Fruit fly (Drosophila melanogaster) Kc167 (cell line): ENCODE measurements around the gene IM33.

ENCODE experiments used
- Myc ChIP-seq: fragments of >200 bp; optimal IDR thresholded peaks from 2 replicates; lab custom pipeline; 2017; ENCODE audit warnings: missing external identifiers
- Sin3A ChIP-seq: fragments of >200 bp; optimal IDR thresholded peaks from 2 replicates; lab custom pipeline; 2018; ENCODE audit warnings: missing external identifiers
- h ChIP-seq: fragments of >200 bp; optimal IDR thresholded peaks from 3 replicates; lab custom pipeline; 2018; ENCODE audit warnings: missing external identifiers
- insv ChIP-seq: fragments of >200 bp; optimal IDR thresholded peaks from 3 replicates; lab custom pipeline; 2018; ENCODE audit warnings: missing external identifiers
- psq ChIP-seq: fragments of >200 bp; optimal IDR thresholded peaks from 2 replicates; lab custom pipeline; 2017; ENCODE audit warnings: missing external identifiers
- ttk ChIP-seq: sonication (Bioruptor generic); optimal IDR thresholded peaks from 2 replicates; lab custom pipeline; 2017; ENCODE audit warnings: missing external identifiers

The IM33 gene

DNA sequence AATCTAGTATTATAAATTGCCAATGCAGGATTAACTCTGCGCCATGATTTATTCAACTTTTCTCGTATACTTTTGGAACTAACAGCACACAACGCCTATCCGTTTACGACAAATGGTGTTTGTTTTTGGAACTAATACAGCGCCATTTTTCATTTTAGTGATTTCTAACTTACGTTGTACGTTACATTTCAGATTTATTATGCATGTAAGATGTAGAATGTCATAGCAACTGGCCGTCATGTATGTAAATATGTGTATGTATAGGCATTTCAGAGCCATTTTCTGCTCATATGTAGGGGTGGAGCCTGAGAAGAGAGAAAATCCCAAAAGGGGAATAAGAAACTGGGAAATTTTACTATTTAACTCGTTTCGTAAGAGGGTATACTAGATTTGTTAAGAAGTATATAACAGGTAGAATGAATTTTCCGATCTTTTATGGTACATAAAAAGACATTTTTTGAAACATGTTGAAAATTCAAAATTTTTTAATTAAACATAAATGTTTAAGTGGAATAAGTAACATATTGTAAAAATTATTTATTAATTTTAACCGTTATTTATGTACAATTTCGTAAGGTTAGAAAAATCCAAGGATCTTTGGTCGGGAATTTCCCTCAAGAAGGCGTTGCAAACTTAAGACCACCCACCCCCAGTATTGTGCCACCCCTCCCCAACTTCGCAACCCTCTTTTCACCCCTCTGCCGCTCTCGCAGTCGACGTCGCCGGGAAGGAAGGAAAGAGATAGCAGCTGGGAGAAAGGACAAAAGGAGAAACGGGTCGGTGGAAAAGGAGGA lies 38.9 kb downstream of the IM33 start:
- TF ChIP-seq Sin3A (lab: Kevin White, UChicago) (no peak), Myc (lab: Kevin White, UChicago) (no peak), psq (lab: Kevin White, UChicago) (no peak), ttk (lab: Kevin White, UChicago) (no peak), h (lab: Kevin White, UChicago) (no peak), insv (lab: Kevin White, UChicago) (no peak)

DNA sequence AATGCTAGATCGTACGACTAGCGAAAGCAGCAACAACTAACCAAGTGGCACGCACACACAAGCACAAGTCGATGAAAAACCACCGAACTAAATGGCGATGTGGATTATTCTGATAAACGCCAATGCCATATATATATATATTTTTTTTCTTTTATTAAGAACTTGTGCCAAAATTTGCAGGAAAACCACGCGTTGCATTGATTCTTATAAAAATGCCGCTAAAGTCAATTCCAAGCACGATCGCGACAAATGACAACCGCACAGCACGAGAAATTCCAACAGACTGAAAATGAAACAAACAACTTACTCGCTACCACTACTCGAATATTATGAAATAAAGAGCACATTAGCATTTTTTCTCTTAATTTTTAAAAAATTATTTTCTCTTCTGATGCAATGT lies 39.8 kb downstream of the IM33 start, which contains the start of gene for:
TSS of gene for (minus strand) at position 287 of the 400 bp plus-strand sequence.
- no peak for TF ChIP-seq Sin3A (lab: Kevin White, UChicago)
- no peak for TF ChIP-seq Myc (lab: Kevin White, UChicago)
- TF ChIP-seq ttk (lab: Kevin White, UChicago) = no peak
- TF ChIP-seq insv (lab: Kevin White, UChicago) = no peak

DNA sequence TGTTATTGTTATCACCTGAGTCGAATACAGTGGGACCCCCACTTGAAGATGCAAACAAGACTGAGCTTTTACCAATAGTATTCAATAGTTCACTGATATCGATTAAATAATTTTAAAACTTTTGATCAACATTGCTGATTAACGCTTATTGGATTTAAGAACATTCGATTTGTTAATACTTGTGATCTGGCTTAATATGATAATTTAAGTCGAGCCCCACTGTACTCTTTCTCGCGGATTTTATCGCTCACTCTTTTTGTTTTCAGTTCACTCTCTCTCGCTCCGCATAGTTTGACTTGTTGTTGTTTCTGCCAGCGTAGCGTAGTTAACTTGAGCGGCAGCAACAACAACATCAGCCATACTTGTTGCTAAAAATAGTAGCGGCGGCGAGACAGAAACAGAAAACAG lies 40.8 kb downstream of the IM33 start:
- no peak for TF ChIP-seq Sin3A (lab: Kevin White, UChicago)
- TF ChIP-seq Myc (lab: Kevin White, UChicago) = no peak
- TF ChIP-seq h (lab: Kevin White, UChicago) = no peak

DNA sequence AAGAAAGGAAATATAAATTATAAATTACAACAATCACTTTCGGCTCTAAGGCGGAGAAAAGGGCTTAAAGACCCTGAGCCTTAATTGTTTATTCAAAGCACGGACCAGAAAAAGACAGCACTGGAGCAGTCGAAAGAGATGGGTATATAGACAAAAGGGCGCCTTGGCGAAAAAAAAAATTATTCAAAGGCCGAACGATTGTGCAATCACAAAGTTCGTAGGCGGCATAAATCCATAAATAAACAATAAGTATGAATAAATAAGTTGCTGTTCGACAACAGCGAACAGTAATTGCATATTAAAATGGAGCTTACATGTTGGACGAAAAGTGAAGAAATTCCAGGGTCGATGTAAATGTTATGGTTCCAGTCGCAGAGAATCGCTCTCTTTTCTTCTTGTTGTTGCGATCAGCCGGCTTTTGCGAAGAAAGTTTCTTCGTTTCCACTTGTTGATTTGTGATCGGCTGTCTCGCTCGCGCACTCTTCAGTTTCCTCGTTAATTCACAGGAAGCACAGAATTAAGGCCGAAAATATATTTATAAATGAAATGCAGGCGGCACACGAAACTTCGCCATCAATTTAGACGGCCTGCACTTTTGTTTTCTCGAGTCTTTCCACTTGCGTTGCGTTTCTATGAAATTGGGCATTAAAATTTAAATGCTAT lies 41.4 kb downstream of the IM33 start:
- no peak for TF ChIP-seq ttk (lab: Kevin White, UChicago)
- TF ChIP-seq Sin3A (lab: Kevin White, UChicago) = no peak
- no peak for TF ChIP-seq Myc (lab: Kevin White, UChicago)
- no peak for TF ChIP-seq psq (lab: Kevin White, UChicago)
- TF ChIP-seq h (lab: Kevin White, UChicago) = no peak
- TF ChIP-seq insv (lab: Kevin White, UChicago) = no peak

DNA sequence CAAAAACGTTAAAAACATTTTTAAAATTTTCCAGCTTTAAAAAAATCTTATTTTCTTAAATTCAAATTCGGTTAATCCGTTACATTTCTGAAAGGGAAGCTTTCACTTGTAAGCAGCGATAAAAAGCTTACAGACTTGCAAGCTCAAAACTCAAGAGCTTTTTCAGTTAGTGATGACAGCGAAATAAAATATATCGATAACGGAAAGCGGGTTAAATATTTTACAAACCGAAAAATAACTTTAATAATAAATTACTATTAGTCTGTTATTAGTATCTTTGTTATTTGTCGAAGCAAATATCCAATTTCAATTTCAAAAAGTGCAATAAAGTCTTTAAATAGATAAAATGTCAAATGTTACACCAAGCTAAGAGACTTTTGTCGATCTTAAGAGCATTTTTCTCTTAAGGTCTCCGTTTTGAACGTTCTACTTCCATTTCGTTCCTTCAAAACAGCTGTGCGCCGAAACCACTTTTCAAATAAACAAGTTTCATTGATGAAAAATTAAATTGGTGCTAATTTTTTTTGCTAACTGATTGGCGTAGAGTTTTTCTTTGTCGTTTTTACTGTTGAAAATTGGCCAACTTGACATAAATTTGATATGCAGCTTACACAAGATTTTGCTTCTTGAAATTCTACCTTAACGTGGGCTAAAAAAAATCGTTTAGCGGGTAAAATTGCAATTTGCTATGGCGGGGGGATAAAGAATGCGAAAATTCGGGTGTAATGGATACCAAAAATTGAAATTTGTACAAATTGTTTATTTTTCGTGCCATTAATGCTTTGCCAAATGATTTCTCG lies 48.1 kb downstream of the IM33 start:
- TF ChIP-seq psq (lab: Kevin White, UChicago) = no peak
- no peak for TF ChIP-seq Sin3A (lab: Kevin White, UChicago)
- no peak for TF ChIP-seq insv (lab: Kevin White, UChicago)
- no peak for TF ChIP-seq ttk (lab: Kevin White, UChicago)
- no peak for TF ChIP-seq h (lab: Kevin White, UChicago)
- no peak for TF ChIP-seq Myc (lab: Kevin White, UChicago)

DNA sequence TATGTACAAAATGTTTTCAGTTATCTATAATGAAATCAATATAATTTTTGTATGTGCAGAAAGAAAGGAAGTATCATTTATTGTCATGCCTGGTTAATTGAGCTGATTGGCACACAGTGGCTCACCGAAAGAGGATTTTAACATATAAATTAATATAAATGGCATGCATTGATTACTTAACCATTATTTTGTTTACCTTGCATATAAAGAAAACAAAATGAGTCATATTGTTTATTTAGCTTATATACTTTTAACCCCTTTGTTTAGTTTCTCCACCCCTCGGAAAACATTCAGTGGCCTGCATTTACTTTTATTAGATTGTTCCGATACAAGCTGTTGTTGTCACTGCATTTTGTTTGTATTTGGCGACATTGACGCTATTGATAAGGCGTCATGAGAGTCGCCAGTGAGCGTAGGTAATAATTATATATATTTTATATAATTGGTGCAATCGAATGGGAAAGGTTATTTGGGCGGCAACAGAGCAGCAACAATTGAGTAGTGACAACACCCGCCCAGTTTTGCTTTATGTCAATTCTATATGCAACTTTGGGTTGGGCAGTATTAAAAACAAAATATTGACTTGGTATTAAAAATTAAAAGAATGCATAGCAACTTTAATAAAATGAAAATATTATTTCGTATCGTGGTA lies 48.8 kb downstream of the IM33 start:
- TF ChIP-seq Myc (lab: Kevin White, UChicago) = no peak
- TF ChIP-seq insv (lab: Kevin White, UChicago) = no peak
- no peak for TF ChIP-seq psq (lab: Kevin White, UChicago)
- no peak for TF ChIP-seq Sin3A (lab: Kevin White, UChicago)
- no peak for TF ChIP-seq ttk (lab: Kevin White, UChicago)
- TF ChIP-seq h (lab: Kevin White, UChicago) = no peak
